Worm (Caenorhabditis elegans) whole organism, L4/young adult: ENCODE measurements around the gene srh-141.

Experiments used
- W03F9.2 ChIP-seq: fragments of 150-350 bp; optimal IDR thresholded peaks from 2 replicates; lab custom pipeline; 2014; ENCODE audit warnings: missing biosample characterization, missing genetic modification characterization
- dao-5 ChIP-seq: sonication (generic microtip); optimal IDR thresholded peaks from 2 replicates; lab custom pipeline; 2016; ENCODE audit warnings: missing genotype, missing genetic modification characterization, moderate library complexity, missing compliant biosample characterization

DNA sequence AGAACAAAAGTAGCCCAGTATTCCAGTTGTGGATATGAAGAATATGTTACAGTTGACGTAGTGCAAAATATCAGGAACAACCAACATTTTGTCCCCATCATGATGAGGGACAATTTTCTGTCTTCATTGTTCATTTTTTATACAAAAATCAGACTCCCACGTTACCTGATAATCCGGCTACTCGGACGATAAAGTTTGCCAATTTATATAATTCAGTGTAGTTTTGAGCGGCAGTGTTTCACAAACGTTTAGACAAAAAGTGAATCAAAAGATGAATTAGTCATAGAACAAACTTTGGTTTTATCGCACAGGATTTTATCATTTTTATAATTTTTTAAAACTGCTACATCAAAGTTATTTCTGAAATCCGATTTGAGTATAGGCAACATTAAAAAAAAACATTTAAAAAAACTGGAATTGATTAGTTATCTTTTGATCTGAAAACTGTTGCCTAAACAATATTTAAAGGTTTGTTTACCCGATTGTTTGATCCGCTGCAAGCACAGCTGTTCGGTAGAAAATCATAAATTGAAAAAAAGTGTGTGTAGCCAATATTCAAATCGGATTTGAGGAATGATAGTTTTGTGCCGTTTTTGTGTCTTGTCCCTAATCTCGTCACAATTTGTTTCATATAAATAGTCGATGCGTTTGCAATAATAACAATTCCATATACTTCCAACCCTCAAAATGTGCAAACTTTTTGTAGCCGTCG lies 37.3 kb downstream of the srh-141 start, which contains the start of the genes F57E7.4 and spig-6:
- TF ChIP-seq W03F9.2 (tag; lab: Kevin White, UChicago) = no peak
- no peak for TF ChIP-seq dao-5 (tag; lab: Kevin White, UChicago)
